Worm (Caenorhabditis elegans) whole organism, young adult: ENCODE data around the gene T14G10.8.

Experiments
- B0261.1 ChIP-seq: sonication (generic microtip); optimal IDR thresholded peaks from 2 replicates; lab custom pipeline; 2016; ENCODE audit warnings: mild to moderate bottlenecking, missing genetic modification characterization, moderate library complexity, missing compliant biosample characterization
- F22D6.2 ChIP-seq: sonication (generic microtip); optimal IDR thresholded peaks from 2 replicates; lab custom pipeline; 2016; ENCODE audit warnings: mild to moderate bottlenecking, missing genetic modification characterization, missing compliant biosample characterization
- F33H1.4 ChIP-seq: fragments of 200-800 bp; sonication (Bioruptor generic); IDR thresholded peaks from 2 replicates; pipeline ENCODE4 v1.3.6; 2022; ENCODE audit warnings: missing genetic modification reagents, missing genetic modification characterization, missing compliant biosample characterization
- F37B4.10 ChIP-seq: fragments of 200-800 bp; sonication (Bioruptor generic); IDR thresholded peaks from 2 replicates; pipeline ENCODE4 v1.3.6; 2022; ENCODE audit warnings: missing genetic modification characterization, missing compliant biosample characterization
- F49E8.2 ChIP-seq: sonication (generic microtip); optimal IDR thresholded peaks from 3 replicates; lab custom pipeline; 2017; ENCODE audit warnings: missing genetic modification characterization, mild to moderate bottlenecking, missing compliant biosample characterization, antibody characterized with exemption, moderate library complexity; ENCODE audit not compliant: insufficient read depth
- K12H6.12 ChIP-seq: fragments of 200-800 bp; sonication (Bioruptor generic); optimal IDR thresholded peaks from 2 replicates; lab custom pipeline; 2018; ENCODE audit warnings: mild to moderate bottlenecking, missing genetic modification characterization, missing compliant biosample characterization
- T07F8.4 ChIP-seq: sonication (generic microtip); optimal IDR thresholded peaks from 2 replicates; lab custom pipeline; 2016; ENCODE audit warnings: mild to moderate bottlenecking, missing genetic modification characterization, moderate library complexity, missing compliant biosample characterization
- Y53G8AR.9 ChIP-seq: fragments of 200-800 bp; sonication (Bioruptor generic); conservative IDR thresholded peaks from 2 replicates; pipeline ENCODE4 v1.3.6; 2022; ENCODE audit warnings: missing genetic modification reagents, missing genetic modification characterization, missing compliant biosample characterization
- Y67H2A.10 ChIP-seq: fragments of 200-800 bp; sonication (Bioruptor generic); conservative IDR thresholded peaks from 2 replicates; pipeline ENCODE4 v1.3.6; 2022; ENCODE audit warnings: missing genetic modification reagents, missing genetic modification characterization, missing compliant biosample characterization
- Y95B8A.8 ChIP-seq: fragments of 200-800 bp; sonication (Bioruptor generic); IDR thresholded peaks from 2 replicates; pipeline ENCODE4 v1.3.6; 2022; ENCODE audit warnings: missing genetic modification reagents, missing genetic modification characterization, missing compliant biosample characterization
- aptf-3 ChIP-seq: fragments of 200-800 bp; sonication (Bioruptor generic); IDR thresholded peaks from 2 replicates; pipeline ENCODE4 v1.3.6; 2022; ENCODE audit warnings: missing genetic modification characterization, missing compliant biosample characterization
- attf-3 ChIP-seq: fragments of 200-800 bp; sonication (Bioruptor generic); conservative IDR thresholded peaks from 2 replicates; pipeline ENCODE4 v1.3.6; 2022; ENCODE audit warnings: missing genetic modification reagents, missing genetic modification characterization, missing compliant biosample characterization
- attf-5 ChIP-seq: fragments of 200-800 bp; sonication (Bioruptor generic); optimal IDR thresholded peaks from 2 replicates; lab custom pipeline; 2018; ENCODE audit warnings: mild to moderate bottlenecking, missing genetic modification characterization, missing compliant biosample characterization
- cebp-1 ChIP-seq, 2 experiments: fragments of 200-800 bp in 1 of 2; sonication (Bioruptor generic) in 1 of 2; sonication (generic microtip) in 1 of 2; IDR thresholded peaks in 1 of 2; optimal IDR thresholded peaks in 1 of 2; 2 replicates each; pipeline versions ENCODE4 v1.3.6 to Lab custom; 2017 to 2022; ENCODE audit warnings: missing compliant biosample characterization in 2 of 2, missing genetic modification characterization in 2 of 2, mild to moderate bottlenecking in 1 of 2, missing genetic modification reagents in 1 of 2, moderate library complexity in 1 of 2
- cebp-2 ChIP-seq: fragments of 200-800 bp; sonication (Bioruptor generic); IDR thresholded peaks from 2 replicates; pipeline ENCODE4 v1.3.6; 2022; ENCODE audit warnings: missing genetic modification characterization, missing compliant biosample characterization
- ceh-100 ChIP-seq: fragments of 200-800 bp; sonication (Bioruptor generic); IDR thresholded peaks from 2 replicates; pipeline ENCODE4 v1.3.6; 2022; ENCODE audit warnings: missing genetic modification reagents, missing genetic modification characterization, missing compliant biosample characterization
- ceh-40 ChIP-seq: fragments of 200-800 bp; sonication (Bioruptor generic); IDR thresholded peaks from 2 replicates; pipeline ENCODE4 v1.3.6; 2022; ENCODE audit warnings: missing genetic modification characterization, missing compliant biosample characterization
- ceh-79 ChIP-seq: sonication (generic microtip); optimal IDR thresholded peaks from 2 replicates; lab custom pipeline; 2017; ENCODE audit warnings: mild to moderate bottlenecking, missing genetic modification characterization, missing compliant biosample characterization
- die-1 ChIP-seq: sonication (generic microtip); optimal IDR thresholded peaks from 2 replicates; lab custom pipeline; 2016; ENCODE audit warnings: missing genotype, mild to moderate bottlenecking, missing genetic modification characterization, missing compliant biosample characterization
- dox-1 ChIP-seq: fragments of 200-800 bp; sonication (Bioruptor generic); IDR thresholded peaks from 2 replicates; pipeline ENCODE4 v1.3.6; 2022; ENCODE audit warnings: missing genetic modification reagents, missing genetic modification characterization, missing compliant biosample characterization
- efl-1 ChIP-seq: fragments of 150-350 bp; optimal IDR thresholded peaks from 2 replicates; lab custom pipeline; 2014; ENCODE audit warnings: missing biosample characterization, missing genetic modification reagents, missing genetic modification characterization
- ekl-4 ChIP-seq: fragments of 200-800 bp; sonication (Bioruptor generic); IDR thresholded peaks from 2 replicates; pipeline ENCODE4 v1.3.6; 2022; ENCODE audit warnings: missing genetic modification reagents, missing genetic modification characterization, missing compliant biosample characterization
- hlh-26 ChIP-seq: fragments of 200-800 bp; sonication (Bioruptor generic); conservative IDR thresholded peaks from 2 replicates; pipeline ENCODE4 v1.3.6; 2022; ENCODE audit warnings: missing genetic modification reagents, missing genetic modification characterization, missing compliant biosample characterization
- hmg-1.2 ChIP-seq: fragments of 200-800 bp; sonication (Bioruptor generic); IDR thresholded peaks from 2 replicates; pipeline ENCODE4 v1.3.6; 2022; ENCODE audit warnings: missing genetic modification reagents, missing genetic modification characterization, missing compliant biosample characterization
- hmg-20 ChIP-seq: fragments of 200-800 bp; sonication (Bioruptor generic); IDR thresholded peaks from 2 replicates; pipeline ENCODE4 v1.3.6; 2022; ENCODE audit warnings: missing genetic modification reagents, missing genetic modification characterization, missing compliant biosample characterization
- hsf-1 ChIP-seq: fragments of 200-800 bp; sonication (Bioruptor generic); IDR thresholded peaks from 2 replicates; pipeline ENCODE4 v1.3.6; 2022; ENCODE audit warnings: missing genetic modification reagents, missing genetic modification characterization, missing compliant biosample characterization
- lin-26 ChIP-seq: fragments of 200-800 bp; sonication (Bioruptor generic); IDR thresholded peaks from 2 replicates; pipeline ENCODE4 v1.3.6; 2022; ENCODE audit warnings: missing genetic modification reagents, missing genetic modification characterization, missing compliant biosample characterization
- lin-40 ChIP-seq: sonication (generic microtip); optimal IDR thresholded peaks from 2 replicates; lab custom pipeline; 2016; ENCODE audit warnings: missing genetic modification characterization, mild to moderate bottlenecking, missing compliant biosample characterization, missing genotype, missing genetic modification reagents
- lin-54 ChIP-seq: fragments of 200-800 bp; sonication (Bioruptor generic); optimal IDR thresholded peaks from 2 replicates; lab custom pipeline; 2018; ENCODE audit warnings: mild to moderate bottlenecking, missing genetic modification characterization, missing compliant biosample characterization
- lsl-1 ChIP-seq: fragments of 200-800 bp; sonication (Bioruptor generic); optimal IDR thresholded peaks from 2 replicates; lab custom pipeline; 2018; ENCODE audit warnings: mild to moderate bottlenecking, missing genetic modification characterization, moderate library complexity, missing compliant biosample characterization
- mel-28 ChIP-seq: sonication (generic microtip); optimal IDR thresholded peaks from 2 replicates; lab custom pipeline; 2016; ENCODE audit warnings: borderline replicate concordance, mild to moderate bottlenecking, missing genetic modification characterization, missing compliant biosample characterization
- nfyb-1 ChIP-seq: fragments of 200-800 bp; sonication (Bioruptor generic); IDR thresholded peaks from 2 replicates; pipeline ENCODE4 v1.3.6; 2022; ENCODE audit warnings: missing genetic modification reagents, missing genetic modification characterization, missing compliant biosample characterization
- nhr-120 ChIP-seq: fragments of 200-800 bp; sonication (Bioruptor generic); IDR thresholded peaks from 2 replicates; pipeline ENCODE4 v1.3.6; 2022; ENCODE audit warnings: missing genetic modification characterization, missing compliant biosample characterization
- nhr-27 ChIP-seq: fragments of 200-800 bp; sonication (Bioruptor generic); optimal IDR thresholded peaks from 2 replicates; lab custom pipeline; 2018; ENCODE audit warnings: mild to moderate bottlenecking, missing genetic modification characterization, moderate library complexity, missing compliant biosample characterization
- nhr-80 ChIP-seq: sonication (generic microtip); optimal IDR thresholded peaks from 2 replicates; lab custom pipeline; 2016; ENCODE audit warnings: missing genetic modification characterization, missing compliant biosample characterization
- pbrm-1 ChIP-seq: fragments of 200-800 bp; sonication (Bioruptor generic); IDR thresholded peaks from 2 replicates; pipeline ENCODE4 v1.3.6; 2022; ENCODE audit warnings: missing genetic modification reagents, missing genetic modification characterization, missing compliant biosample characterization
- rec-8 ChIP-seq, 2 experiments: sonication (generic microtip); optimal IDR thresholded peaks; 2 replicates each; lab custom pipeline; 2016; ENCODE audit warnings: mild to moderate bottlenecking in 2 of 2, missing genetic modification characterization in 2 of 2, missing genetic modification reagents in 2 of 2, missing genotype in 2 of 2, missing biosample characterization in 1 of 2, missing compliant biosample characterization in 1 of 2, moderate library complexity in 1 of 2
- somi-1 ChIP-seq: fragments of 200-800 bp; sonication (Bioruptor generic); optimal IDR thresholded peaks from 2 replicates; lab custom pipeline; 2018; ENCODE audit warnings: mild to moderate bottlenecking, missing genetic modification characterization, missing compliant biosample characterization
- tlf-1 ChIP-seq: fragments of 200-800 bp; sonication (Bioruptor generic); optimal IDR thresholded peaks from 2 replicates; lab custom pipeline; 2018; ENCODE audit warnings: mild to moderate bottlenecking, missing genetic modification characterization, missing compliant biosample characterization
- zfh-2 ChIP-seq: fragments of 200-800 bp; sonication (Bioruptor generic); conservative IDR thresholded peaks from 2 replicates; pipeline ENCODE4 v1.3.6; 2022; ENCODE audit warnings: missing genetic modification reagents, missing genetic modification characterization, missing compliant biosample characterization
- zim-3 ChIP-seq: sonication (generic microtip); optimal IDR thresholded peaks from 2 replicates; lab custom pipeline; 2017; ENCODE audit warnings: mild to moderate bottlenecking, missing genetic modification characterization, moderate library complexity, missing compliant biosample characterization
- ztf-28 ChIP-seq: fragments of 200-800 bp; sonication (Bioruptor generic); IDR thresholded peaks from 2 replicates; pipeline ENCODE4 v1.3.6; 2022; ENCODE audit warnings: missing genetic modification reagents, missing genetic modification characterization, missing compliant biosample characterization
- ztf-6 ChIP-seq: fragments of 200-800 bp; sonication (Bioruptor generic); IDR thresholded peaks from 2 replicates; pipeline ENCODE4 v1.3.6; 2022; ENCODE audit warnings: missing genetic modification reagents, missing genetic modification characterization, missing compliant biosample characterization

The T14G10.8 gene

ce11 chrIV:10176252-10176730, 29.5 kb upstream of the T14G10.8 start, which contains the start of gene rack-1 (continued):
- TF ChIP-seq F22D6.2: no peak
- no peak for TF ChIP-seq ceh-79 (tag; lab: Kevin White, UChicago)
- no peak for TF ChIP-seq die-1 (tag; lab: Kevin White, UChicago)
- TF ChIP-seq ekl-4: no peak
- TF ChIP-seq hmg-20 (GFP tag; lab: Robert Waterston, UW): no peak
- no peak for TF ChIP-seq Y95B8A.8 (GFP tag; lab: Robert Waterston, UW)
- no peak for TF ChIP-seq nhr-27 (tag; lab: Kevin White, UChicago)
- TF ChIP-seq hlh-26 (GFP tag; lab: Robert Waterston, UW): no peak
- TF ChIP-seq tlf-1 (GFP tag; lab: Kevin White, UChicago): no peak
- no peak for TF ChIP-seq nhr-120
- TF ChIP-seq nfyb-1: no peak
- TF ChIP-seq zfh-2: no peak
- TF ChIP-seq aptf-3 (GFP tag; lab: Robert Waterston, UW): no peak
- no peak for TF ChIP-seq lin-26 (GFP tag; lab: Robert Waterston, UW)
- TF ChIP-seq zim-3 (tag; lab: Kevin White, UChicago): no peak
- peak; percentile 28 for TF ChIP-seq lin-40 (tag; lab: Kevin White, UChicago)
- peak; percentile 91 for TF ChIP-seq F33H1.4 (GFP tag; lab: Robert Waterston, UW)
- TF ChIP-seq mel-28 (tag; lab: Kevin White, UChicago): no peak
- peak; percentile 9; the same call in 1 of the 2 replicates for TF ChIP-seq pbrm-1 (GFP tag; lab: Robert Waterston, UW)
- TF ChIP-seq Y67H2A.10 (GFP tag; lab: Robert Waterston, UW): no peak
- peak; percentile 23 for TF ChIP-seq efl-1
- TF ChIP-seq cebp-1 (GFP tag; IDR thresholded peaks at IDR 0.05; lab: Robert Waterston, UW): no peak
- TF ChIP-seq cebp-1 (tag; optimal IDR thresholded peaks at IDR 0.05; lab: Kevin White, UChicago): peak; percentile 30
- TF ChIP-seq lin-54 (GFP tag; lab: Kevin White, UChicago): peak; percentile 26
- peak; percentile 1 for TF ChIP-seq F49E8.2 (tag; lab: Kevin White, UChicago)

ce11 chrIV:10174932-10175732, 28.3 kb upstream of the T14G10.8 start:
- TF ChIP-seq B0261.1 (tag; lab: Kevin White, UChicago) (no peak), somi-1 (GFP tag; lab: Kevin White, UChicago) (no peak), attf-3 (0 out of 2 replicates have a peak, but pooled peaks have one; percentile 13), nhr-80 (tag; lab: Kevin White, UChicago) (peak; percentile 10), attf-5 (GFP tag; lab: Kevin White, UChicago) (peak; percentile 42), T07F8.4 (no peak), zfh-2 (peak; percentile 87), hmg-1.2 (GFP tag; lab: Robert Waterston, UW) (peak; percentile 10; the same call in 1 of the 2 replicates), dox-1 (GFP tag; lab: Robert Waterston, UW) (0 out of 2 replicates have a peak, but pooled peaks have one; percentile 15), F33H1.4 (GFP tag; lab: Robert Waterston, UW) (0 out of 2 replicates have a peak, but pooled peaks have one; percentile 5), F37B4.10 (GFP tag; lab: Robert Waterston, UW) (0 out of 2 replicates have a peak, but pooled peaks have one; percentile 20), nfyb-1 (peak; percentile 54; the same call in 1 of the 2 replicates), cebp-1 (GFP tag; IDR thresholded peaks at IDR 0.05; lab: Robert Waterston, UW) (peak; percentile 20; the same call in 1 of the 2 replicates), cebp-1 (tag; optimal IDR thresholded peaks at IDR 0.05; lab: Kevin White, UChicago) (peak; percentile 33)

ce11 chrIV:10174328-10174727, 27.5 kb upstream of the T14G10.8 start, which contains the start of gene pxf-1:
Gene pxf-1, minus strand, starts transcription at chrIV:10174341.
- TF ChIP-seq ztf-6 (GFP tag; lab: Robert Waterston, UW): no peak
- no peak for TF ChIP-seq K12H6.12 (tag; lab: Kevin White, UChicago)
- no peak for TF ChIP-seq ekl-4
- no peak for TF ChIP-seq ceh-40 (GFP tag; lab: Robert Waterston, UW)
- no peak for TF ChIP-seq nhr-120
- no peak for TF ChIP-seq cebp-2 (GFP tag; lab: Robert Waterston, UW)
- TF ChIP-seq ztf-28 (GFP tag; lab: Robert Waterston, UW): no peak
- TF ChIP-seq somi-1 (GFP tag; lab: Kevin White, UChicago): no peak
- TF ChIP-seq rec-8 (tag; optimal IDR thresholded peaks at IDR 0.05; lab: Kevin White, UChicago): no peak
- no peak for TF ChIP-seq ceh-100 (GFP tag; lab: Robert Waterston, UW)
- no peak for TF ChIP-seq lsl-1 (GFP tag; lab: Kevin White, UChicago)
- TF ChIP-seq hsf-1: no peak
- no peak for TF ChIP-seq attf-3
- no peak for TF ChIP-seq cebp-1 (GFP tag; IDR thresholded peaks at IDR 0.05; lab: Robert Waterston, UW)
- no peak for TF ChIP-seq cebp-1 (tag; optimal IDR thresholded peaks at IDR 0.05; lab: Kevin White, UChicago)
- no peak for TF ChIP-seq Y53G8AR.9
